Fruit fly (Drosophila melanogaster) whole organism, embryonic: ENCODE data around the gene Dh31.

Source experiments
- CG11398 ChIP-seq: fragments of 200-800 bp; sonication (Bioruptor generic); optimal IDR thresholded peaks from 2 replicates; lab custom pipeline; 2016; ENCODE audit warnings: missing biosample characterization, missing genetic modification characterization
- CG12071 ChIP-seq: fragments of 200-800 bp; sonication (Bioruptor generic); optimal IDR thresholded peaks from 3 replicates; lab custom pipeline; 2018; ENCODE audit warnings: missing biosample characterization, mild to moderate bottlenecking, missing genetic modification characterization
- CG12104 ChIP-seq: fragments of 200-800 bp; sonication (Bioruptor generic); optimal IDR thresholded peaks from 3 replicates; lab custom pipeline; 2016; ENCODE audit warnings: missing biosample characterization, missing genetic modification characterization
- CG13123 ChIP-seq: fragments of 200-800 bp; sonication (Bioruptor generic); optimal IDR thresholded peaks from 2 replicates; lab custom pipeline; 2016; ENCODE audit warnings: missing biosample characterization, missing genetic modification characterization
- CG13624 ChIP-seq: fragments of 200-800 bp; sonication (Bioruptor generic); optimal IDR thresholded peaks from 2 replicates; lab custom pipeline; 2016; ENCODE audit warnings: missing biosample characterization, missing genetic modification characterization
- CG14014 ChIP-seq: fragments of 200-800 bp; sonication (Bioruptor generic); IDR thresholded peaks from 2 replicates; pipeline ENCODE4 v1.3.6; 2022; ENCODE audit warnings: missing biosample characterization, missing genetic modification characterization
- CG1647 ChIP-seq: fragments of 200-800 bp; sonication (Bioruptor generic); optimal IDR thresholded peaks from 3 replicates; lab custom pipeline; 2016; ENCODE audit warnings: missing biosample characterization, missing genetic modification characterization
- CG16779 ChIP-seq: fragments of 200-800 bp; sonication (Bioruptor generic); IDR thresholded peaks from 2 replicates; pipeline ENCODE4 v1.3.6; 2022; ENCODE audit warnings: missing biosample characterization, missing genetic modification characterization
- CG18262 ChIP-seq: fragments of 200-800 bp; optimal IDR thresholded peaks from 3 replicates; lab custom pipeline; 2019; ENCODE audit warnings: missing biosample characterization, mild to moderate bottlenecking, missing genetic modification characterization, moderate library complexity
- CG18619 ChIP-seq: fragments of 200-800 bp; sonication (Bioruptor generic); optimal IDR thresholded peaks from 3 replicates; lab custom pipeline; 2017; ENCODE audit warnings: missing biosample characterization, mild to moderate bottlenecking, missing genetic modification characterization
- CG2199 ChIP-seq: fragments of 200-800 bp; sonication (Bioruptor generic); IDR thresholded peaks from 3 replicates; pipeline ENCODE4 v1.3.6; 2022; ENCODE audit warnings: missing biosample characterization, missing genetic modification characterization
- CG3726 ChIP-seq: fragments of 200-800 bp; sonication (Bioruptor generic); IDR thresholded peaks from 3 replicates; pipeline ENCODE4, ENCODE4 v1.3.6; 2022; ENCODE audit warnings: missing biosample characterization, missing genetic modification characterization
- CG4360 ChIP-seq: fragments of 200-800 bp; sonication (Bioruptor generic); IDR thresholded peaks from 2 replicates; pipeline ENCODE4 v1.3.6; 2022; ENCODE audit warnings: missing biosample characterization, missing genetic modification characterization
- CG4707 ChIP-seq: fragments of 200-800 bp; sonication (Bioruptor generic); optimal IDR thresholded peaks from 2 replicates; lab custom pipeline; 2018; ENCODE audit warnings: missing biosample characterization, mild to moderate bottlenecking, missing genetic modification characterization, moderate library complexity
- CG4854 ChIP-seq: fragments of 200-800 bp; sonication (Bioruptor generic); optimal IDR thresholded peaks from 2 replicates; lab custom pipeline; 2016; ENCODE audit warnings: missing biosample characterization, missing genetic modification characterization, inconsistent platforms
- CG6765 ChIP-seq: fragments of 200-800 bp; sonication (Bioruptor generic); optimal IDR thresholded peaks from 3 replicates; lab custom pipeline; 2017; ENCODE audit warnings: missing biosample characterization, mild to moderate bottlenecking, missing genetic modification characterization
- CG7271 ChIP-seq: fragments of 200-800 bp; sonication (Bioruptor generic); optimal IDR thresholded peaks from 2 replicates; lab custom pipeline; 2018; ENCODE audit warnings: missing biosample characterization, mild to moderate bottlenecking, missing genetic modification characterization, moderate library complexity
- CG7372 ChIP-seq: fragments of 200-800 bp; sonication (Bioruptor generic); IDR thresholded peaks from 2 replicates; pipeline ENCODE4 v1.3.6; 2022; ENCODE audit warnings: missing biosample characterization, missing genetic modification characterization
- CG7987 ChIP-seq: fragments of 200-800 bp; sonication (Bioruptor generic); optimal IDR thresholded peaks from 2 replicates; lab custom pipeline; 2018; ENCODE audit warnings: missing biosample characterization, mild to moderate bottlenecking, missing genetic modification characterization, moderate library complexity
- CHES-1-like ChIP-seq: fragments of 200-800 bp; sonication (Bioruptor generic); optimal IDR thresholded peaks from 2 replicates; lab custom pipeline; 2016; ENCODE audit warnings: missing biosample characterization, missing genetic modification characterization
- Chrac-16 ChIP-seq: fragments of 200-800 bp; sonication (Bioruptor generic); optimal IDR thresholded peaks from 3 replicates; lab custom pipeline; 2016; ENCODE audit warnings: missing biosample characterization, missing genetic modification characterization
- Dad ChIP-seq: fragments of 200-800 bp; sonication (Bioruptor generic); optimal IDR thresholded peaks from 3 replicates; lab custom pipeline; 2016; ENCODE audit warnings: missing biosample characterization, missing genetic modification characterization
- Dip3 ChIP-seq: fragments of 200-800 bp; sonication (Bioruptor generic); optimal IDR thresholded peaks from 3 replicates; lab custom pipeline; 2016; ENCODE audit warnings: missing biosample characterization, missing genetic modification characterization
- Fer2 ChIP-seq: fragments of 200-800 bp; sonication (Bioruptor generic); optimal IDR thresholded peaks from 2 replicates; lab custom pipeline; 2018; ENCODE audit warnings: missing biosample characterization, mild to moderate bottlenecking, missing genetic modification characterization, moderate library complexity
- GATAe ChIP-seq: fragments of 200-800 bp; sonication (Bioruptor generic); conservative IDR thresholded peaks from 2 replicates; pipeline ENCODE4 v1.3.6; 2022; ENCODE audit warnings: missing biosample characterization, missing genetic modification characterization
- HHEX ChIP-seq: fragments of 200-800 bp; sonication (Bioruptor generic); optimal IDR thresholded peaks from 3 replicates; lab custom pipeline; 2017; ENCODE audit warnings: missing biosample characterization, mild to moderate bottlenecking, missing genetic modification characterization, missing genetic modification reagents
- HLH54F ChIP-seq: fragments of 200-800 bp; sonication (Bioruptor generic); optimal IDR thresholded peaks from 3 replicates; lab custom pipeline; 2016; ENCODE audit warnings: missing biosample characterization, missing genetic modification characterization
- HmgD ChIP-seq: fragments of 200-800 bp; sonication (Bioruptor generic); optimal IDR thresholded peaks from 3 replicates; lab custom pipeline; 2016; ENCODE audit warnings: missing biosample characterization, missing genetic modification characterization
- Hmx ChIP-seq: fragments of 200-800 bp; sonication (Bioruptor generic); optimal IDR thresholded peaks from 2 replicates; lab custom pipeline; 2016; ENCODE audit warnings: missing biosample characterization, missing genetic modification characterization
- MESR4 ChIP-seq: fragments of 200-800 bp; sonication (Bioruptor generic); optimal IDR thresholded peaks from 2 replicates; lab custom pipeline; 2018; ENCODE audit warnings: missing biosample characterization, mild to moderate bottlenecking, missing genetic modification characterization, moderate library complexity
- Neu2 ChIP-seq: fragments of 200-800 bp; sonication (Bioruptor generic); optimal IDR thresholded peaks from 3 replicates; lab custom pipeline; 2016; ENCODE audit warnings: missing biosample characterization, missing genetic modification characterization, borderline replicate concordance
- Oaz ChIP-seq: fragments of 200-800 bp; sonication (Bioruptor generic); IDR thresholded peaks from 2 replicates; pipeline ENCODE4 v1.3.6; 2022; ENCODE audit warnings: missing biosample characterization, missing genetic modification characterization
- Pdp1 ChIP-seq, 2 experiments: fragments of 200-800 bp; sonication (Bioruptor generic); optimal IDR thresholded peaks; 3 replicates each; lab custom pipeline; 2016; ENCODE audit warnings: missing biosample characterization in 2 of 2, missing genetic modification characterization in 2 of 2, mild to moderate bottlenecking in 1 of 2, moderate library complexity in 1 of 2
- Sox102F ChIP-seq: fragments of 200-800 bp; sonication (Bioruptor generic); optimal IDR thresholded peaks from 2 replicates; lab custom pipeline; 2018; ENCODE audit warnings: missing biosample characterization, mild to moderate bottlenecking, missing genetic modification characterization, moderate library complexity
- Trl ChIP-seq, 3 experiments: fragments of >200 bp in 2 of 3; fragments of 200-800 bp in 1 of 3; sonication (Bioruptor generic) in 1 of 3; optimal IDR thresholded peaks; 2 replicates in 1 of 3; 3 replicates in 2 of 3; lab custom pipeline; 2016 to 2017; ENCODE audit warnings: missing biosample characterization in 1 of 3, missing genetic modification characterization in 1 of 3
- ato ChIP-seq: fragments of 200-800 bp; sonication (Bioruptor generic); IDR thresholded peaks from 2 replicates; pipeline ENCODE4 v1.3.6; 2022; ENCODE audit warnings: missing biosample characterization, missing genetic modification characterization; ENCODE audit not compliant: partially characterized antibody
- btn ChIP-seq: fragments of 200-800 bp; sonication (Bioruptor generic); optimal IDR thresholded peaks from 2 replicates; lab custom pipeline; 2016; ENCODE audit warnings: missing biosample characterization, missing genetic modification characterization
- cato ChIP-seq: fragments of 200-800 bp; sonication (Bioruptor generic); optimal IDR thresholded peaks from 2 replicates; lab custom pipeline; 2016; ENCODE audit warnings: missing biosample characterization, missing genetic modification characterization, borderline replicate concordance
- chn ChIP-seq: fragments of 200-800 bp; sonication (Bioruptor generic); optimal IDR thresholded peaks from 2 replicates; lab custom pipeline; 2016; ENCODE audit warnings: missing biosample characterization, missing genetic modification characterization
- fu2 ChIP-seq: fragments of 200-800 bp; sonication (Bioruptor generic); optimal IDR thresholded peaks from 2 replicates; lab custom pipeline; 2016; ENCODE audit warnings: missing biosample characterization, missing genetic modification characterization
- ham ChIP-seq: fragments of 200-800 bp; sonication (Bioruptor generic); IDR thresholded peaks from 2 replicates; pipeline ENCODE4 v1.3.6; 2022; ENCODE audit warnings: missing biosample characterization, missing genetic modification characterization
- inv ChIP-seq: fragments of 200-800 bp; sonication (Bioruptor generic); IDR thresholded peaks from 2 replicates; pipeline ENCODE4 v1.3.6; 2022; ENCODE audit warnings: missing biosample characterization, missing genetic modification characterization; ENCODE audit not compliant: partially characterized antibody
- jing ChIP-seq: fragments of 200-800 bp; sonication (Bioruptor generic); optimal IDR thresholded peaks from 2 replicates; lab custom pipeline; 2018; ENCODE audit warnings: missing biosample characterization, mild to moderate bottlenecking, missing genetic modification characterization
- pros ChIP-seq: fragments of 200-800 bp; sonication (Bioruptor generic); optimal IDR thresholded peaks from 3 replicates; lab custom pipeline; 2019; ENCODE audit warnings: missing biosample characterization, mild to moderate bottlenecking, missing genetic modification characterization, moderate library complexity
- row ChIP-seq: fragments of 200-800 bp; sonication (Bioruptor generic); IDR thresholded peaks from 3 replicates; pipeline ENCODE4 v1.3.6; 2022; ENCODE audit warnings: missing biosample characterization, missing genetic modification characterization
- schlank ChIP-seq: fragments of 200-800 bp; sonication (Bioruptor generic); optimal IDR thresholded peaks from 2 replicates; lab custom pipeline; 2018; ENCODE audit warnings: missing biosample characterization, mild to moderate bottlenecking, missing genetic modification characterization
- stwl ChIP-seq: fragments of 200-800 bp; sonication (Bioruptor generic); optimal IDR thresholded peaks from 3 replicates; lab custom pipeline; 2018; ENCODE audit warnings: missing biosample characterization, mild to moderate bottlenecking, missing genetic modification characterization, moderate library complexity
- vfl ChIP-seq: fragments of 200-800 bp; sonication (Bioruptor generic); optimal IDR thresholded peaks from 2 replicates; lab custom pipeline; 2016; ENCODE audit warnings: missing biosample characterization, missing genetic modification characterization
- yki ChIP-seq: fragments of >200 bp; optimal IDR thresholded peaks from 3 replicates; lab custom pipeline; 2018

Gene Dh31

dm6 chr2L:8535394-8536176 lies 28.9 kb upstream of the Dh31 start (continued):
- TF ChIP-seq HmgD (GFP tag; lab: Kevin White, UChicago) (no peak), Dip3 (GFP tag; lab: Kevin White, UChicago) (peak; percentile 38), schlank (tag; lab: Kevin White, UChicago) (peak; percentile 44), CG12104 (GFP tag; lab: Kevin White, UChicago) (peak; percentile 93), vfl (GFP tag; lab: Kevin White, UChicago) (peak; percentile 24), CG18619 (GFP tag; lab: Kevin White, UChicago) (peak; percentile 96), pros (GFP tag; lab: Kevin White, UChicago) (peak; percentile 19), Fer2 (tag; lab: Kevin White, UChicago) (peak; percentile 81), chn (GFP tag; lab: Kevin White, UChicago) (peak; percentile 9), CG3726 (GFP tag; lab: Robert Waterston, UW) (peak; percentile 13; the same call in 2 of the 3 replicates), CG12071 (peak; percentile 6), CG4707 (GFP tag; lab: Kevin White, UChicago) (peak; percentile 7), ato (GFP tag; lab: Robert Waterston, UW) (no peak), CG1647 (peak; percentile 9), Trl (optimal IDR thresholded peaks at IDR 0.05; lab: Kevin White, UChicago) (peak; percentile 62 to 67), Trl (GFP tag; optimal IDR thresholded peaks at IDR 0.05; lab: Kevin White, UChicago) (peak; percentile 32), HHEX (GFP tag; lab: Kevin White, UChicago) (peak; percentile 94), CG4854 (GFP tag; lab: Kevin White, UChicago) (peak; percentile 46), btn (no peak), inv (GFP tag; lab: Robert Waterston, UW) (no peak), CG6765 (GFP tag; lab: Kevin White, UChicago) (peak; percentile 94), stwl (tag; lab: Kevin White, UChicago) (peak; percentile 1), CG2199 (no peak), HLH54F (GFP tag; lab: Kevin White, UChicago) (peak; percentile 51), Hmx (no peak), Pdp1 (GFP tag; optimal IDR thresholded peaks at IDR 0.05; lab: Kevin White, UChicago) (peak; percentile 53 to 62), fu2 (peak; percentile 17), Sox102F (GFP tag; lab: Kevin White, UChicago) (peak; percentile 82), GATAe (GFP tag; lab: Robert Waterston, UW) (peak; percentile 57), CG7271 (tag; lab: Kevin White, UChicago) (no peak), yki (lab: Kevin White, UChicago) (peak; percentile 13), Chrac-16 (GFP tag; lab: Kevin White, UChicago) (peak; percentile 75), Oaz (peak; percentile 67), CG4360 (GFP tag; lab: Robert Waterston, UW) (no peak; the same call in 1 of the 2 replicates), CG7372 (peak; percentile 70), CG13624 (GFP tag; lab: Kevin White, UChicago) (peak; percentile 28), cato (peak; percentile 86), jing (peak; percentile 63), MESR4 (no peak), Dad (GFP tag; lab: Kevin White, UChicago) (no peak), CG18262 (tag; lab: Kevin White, UChicago) (peak; percentile 98), row (GFP tag; lab: Robert Waterston, UW) (peak; percentile 92), Neu2 (GFP tag; lab: Kevin White, UChicago) (no peak), CG11398 (GFP tag; lab: Kevin White, UChicago) (peak; percentile 22), CG14014 (GFP tag; lab: Robert Waterston, UW) (peak; percentile 63; the same call in 1 of the 2 replicates), CG13123 (peak; percentile 72), ham (GFP tag; lab: Robert Waterston, UW) (no peak), CHES-1-like (no peak), CG7987 (GFP tag; lab: Kevin White, UChicago) (peak; percentile 56), CG16779 (GFP tag; lab: Robert Waterston, UW) (no peak)
